Comparison of ENCODE assay signal across 2 worm cellular contexts in genomic region chrV:3814009-3814408, ce11.
TF ChIP-seq lines count a peak whose summit lies in the region.

No protein-coding gene starts in this region.

TF ChIP-seq in whole organism, L4 larva, 104 proteins besides CTCF, POLR2A, EP300 and RAD21:
- TF ChIP-seq zag-1 (tag; optimal IDR thresholded peaks at IDR 0.05; lab: Kevin White, UChicago), result no peak
- peak; percentile 51 for TF ChIP-seq set-16 (GFP tag; IDR thresholded peaks at IDR 0.05; lab: Robert Waterston, UW)
- peak; percentile 7 for TF ChIP-seq aha-1 (tag; lab: Kevin White, UChicago)
- TF ChIP-seq aly-2 (tag; optimal IDR thresholded peaks at IDR 0.05; lab: Kevin White, UChicago), result no peak
- no peak for TF ChIP-seq nhr-6 (tag; optimal IDR thresholded peaks at IDR 0.05; lab: Kevin White, UChicago)
- TF ChIP-seq pha-4 (GFP tag; IDR thresholded peaks at IDR 0.05; lab: Robert Waterston, UW), result no peak
- no peak for TF ChIP-seq pha-4 (tag; optimal IDR thresholded peaks at IDR 0.05; lab: Kevin White, UChicago)
- no peak for TF ChIP-seq lin-15B (tag; optimal IDR thresholded peaks at IDR 0.05; lab: Kevin White, UChicago)

TF ChIP-seq in whole organism, young adult, 124 proteins besides CTCF, POLR2A, EP300 and RAD21:
- TF ChIP-seq nhr-120 (GFP tag; IDR thresholded peaks at IDR 0.05; lab: Robert Waterston, UW), result no peak
- peak; percentile 67 for TF ChIP-seq zfh-2 (GFP tag; conservative IDR thresholded peaks at IDR 0.05; lab: Robert Waterston, UW)
